Fruit fly (Drosophila melanogaster): ENCODE results near the gene Pk34A.

dm6 chr2L:13191052-13191678 is 32.6 kb downstream of the Pk34A start:
- TF ChIP-seq Crg-1 (GFP tag; optimal IDR thresholded peaks at IDR 0.05) (no peak), bab1 (GFP tag; optimal IDR thresholded peaks at IDR 0.05) (no peak), CG33017 (tag; optimal IDR thresholded peaks at IDR 0.05) (no peak), CG14711 (tag; optimal IDR thresholded peaks at IDR 0.05) (no peak), tj (GFP tag; optimal IDR thresholded peaks at IDR 0.05) (no peak), Clk (GFP tag; optimal IDR thresholded peaks at IDR 0.05) (no peak), CG12768 (GFP tag; optimal IDR thresholded peaks at IDR 0.05) (no peak), pad (GFP tag; optimal IDR thresholded peaks at IDR 0.05) (no peak)
